Worm (Caenorhabditis elegans) whole organism, late embryonic: ENCODE data around the gene F31D5.2.

Experiments used
- ama-1 ChIP-seq: fragments of 150-350 bp; optimal IDR thresholded peaks from 2 replicates; lab custom pipeline; 2014
- fkh-10 ChIP-seq: fragments of 150-350 bp; optimal IDR thresholded peaks from 2 replicates; lab custom pipeline; 2014; ENCODE audit warnings: missing biosample characterization, missing genetic modification reagents, missing genetic modification characterization

- TF ChIP-seq fkh-10 (GFP tag; lab: Kevin White, UChicago) (no peak), ama-1 (lab: Kevin White, UChicago) (no peak)
Measured at ce11 chrII:4244959-4245358, 29.5 kb downstream of the F31D5.2 start.
